Fruit fly (Drosophila melanogaster) whole organism, adult: Measurements from ENCODE around the gene CG32365.

Experiments
- CG11617 ChIP-seq: fragments of 200-800 bp; sonication (Bioruptor generic); optimal IDR thresholded peaks from 2 replicates; lab custom pipeline; 2017; ENCODE audit warnings: mild to moderate bottlenecking, missing biosample characterization, missing genetic modification reagents, missing genetic modification characterization
- CG14711 ChIP-seq: fragments of 200-800 bp; sonication (Bioruptor generic); optimal IDR thresholded peaks from 2 replicates; lab custom pipeline; 2018; ENCODE audit warnings: missing biosample characterization, mild to moderate bottlenecking, missing genetic modification characterization, moderate library complexity
- kay ChIP-seq: fragments of 200-800 bp; sonication (Bioruptor generic); peaks from one replicate; lab custom pipeline; 2016; ENCODE audit warnings: missing biosample characterization, missing genetic modification characterization, borderline replicate concordance

DNA sequence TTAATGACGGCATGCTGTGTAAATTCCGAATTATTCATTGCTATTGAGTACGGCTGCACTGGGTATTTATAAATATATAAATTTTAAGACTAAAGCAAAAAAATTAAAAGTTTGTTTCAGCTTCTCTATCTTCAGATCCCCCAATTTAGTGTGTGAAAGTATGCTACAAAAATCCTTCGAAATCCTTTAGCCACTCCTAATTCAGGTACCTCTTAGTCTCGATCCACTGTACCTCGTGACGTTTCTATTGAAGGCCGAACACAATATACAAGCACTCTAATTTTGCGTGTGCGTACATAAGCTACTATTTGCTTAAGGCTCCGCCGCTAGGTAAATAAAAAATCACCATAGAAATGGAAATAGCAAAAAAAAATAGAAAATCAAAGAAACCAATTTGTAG lies 2.3 kb upstream of the CG32365 start:
- TF ChIP-seq CG14711 (tag; lab: Kevin White, UChicago) (no peak), kay (no peak), CG11617 (GFP tag; lab: Kevin White, UChicago) (no peak)
